Fruit fly (Drosophila melanogaster) whole organism, embryonic: ENCODE data around the gene CG33946.
A peak's percentile ranks its signal among the peaks of the same experiment; 100 is the strongest.

Source experiments
- CG10431 ChIP-seq: fragments of 200-800 bp; sonication (Bioruptor generic); optimal IDR thresholded peaks from 3 replicates; lab custom pipeline; 2018; ENCODE audit warnings: missing biosample characterization, mild to moderate bottlenecking, missing genetic modification characterization
- CG10959 ChIP-seq: fragments of 200-800 bp; sonication (Bioruptor generic); IDR thresholded peaks from 2 replicates; pipeline ENCODE4 v1.3.6; 2022; ENCODE audit warnings: missing biosample characterization, missing genetic modification characterization
- CG11093 ChIP-seq: fragments of 200-800 bp; sonication (Bioruptor generic); IDR thresholded peaks from 3 replicates; pipeline ENCODE4 v1.3.6; 2022; ENCODE audit warnings: missing biosample characterization, missing genetic modification characterization
- CG15073 ChIP-seq: fragments of 200-800 bp; sonication (Bioruptor generic); optimal IDR thresholded peaks from 2 replicates; lab custom pipeline; 2016; ENCODE audit warnings: missing biosample characterization, missing genetic modification characterization
- CG15479 ChIP-seq: fragments of 200-800 bp; sonication (Bioruptor generic); optimal IDR thresholded peaks from 3 replicates; lab custom pipeline; 2019; ENCODE audit warnings: missing biosample characterization, mild to moderate bottlenecking, missing genetic modification characterization, moderate library complexity
- CG17802 ChIP-seq: fragments of 200-800 bp; sonication (Bioruptor generic); optimal IDR thresholded peaks from 2 replicates; lab custom pipeline; 2018; ENCODE audit warnings: missing biosample characterization, mild to moderate bottlenecking, missing genetic modification characterization, moderate library complexity
- CG18619 ChIP-seq: fragments of 200-800 bp; sonication (Bioruptor generic); optimal IDR thresholded peaks from 3 replicates; lab custom pipeline; 2017; ENCODE audit warnings: missing biosample characterization, mild to moderate bottlenecking, missing genetic modification characterization
- CG18764 ChIP-seq: fragments of 200-800 bp; sonication (Bioruptor generic); optimal IDR thresholded peaks from 3 replicates; lab custom pipeline; 2016; ENCODE audit warnings: missing biosample characterization, missing genetic modification characterization
- CG2889 ChIP-seq: fragments of 200-800 bp; sonication (Bioruptor generic); IDR thresholded peaks from 3 replicates; pipeline ENCODE4 v1.3.6; 2022; ENCODE audit warnings: missing biosample characterization, missing genetic modification characterization
- CG4617 ChIP-seq: fragments of 200-800 bp; sonication (Bioruptor generic); optimal IDR thresholded peaks from 3 replicates; lab custom pipeline; 2016; ENCODE audit warnings: missing biosample characterization, missing genetic modification characterization, borderline replicate concordance
- CG6654 ChIP-seq: fragments of 200-800 bp; sonication (Bioruptor generic); optimal IDR thresholded peaks from 2 replicates; lab custom pipeline; 2017; ENCODE audit warnings: missing biosample characterization, mild to moderate bottlenecking, missing genetic modification characterization
- CG7556 ChIP-seq: fragments of 200-800 bp; sonication (Bioruptor generic); optimal IDR thresholded peaks from 2 replicates; lab custom pipeline; 2017; ENCODE audit warnings: missing biosample characterization, mild to moderate bottlenecking, missing genetic modification characterization
- CG7786 ChIP-seq: fragments of 200-800 bp; sonication (Bioruptor generic); optimal IDR thresholded peaks from 2 replicates; lab custom pipeline; 2016; ENCODE audit warnings: missing biosample characterization, missing genetic modification characterization
- Chrac-16 ChIP-seq: fragments of 200-800 bp; sonication (Bioruptor generic); optimal IDR thresholded peaks from 3 replicates; lab custom pipeline; 2016; ENCODE audit warnings: missing biosample characterization, missing genetic modification characterization
- Dbx ChIP-seq: fragments of 200-800 bp; sonication (Bioruptor generic); IDR thresholded peaks from 3 replicates; pipeline ENCODE4 v1.3.6; 2022; ENCODE audit warnings: missing biosample characterization, missing genetic modification characterization
- Dll ChIP-seq: fragments of 200-800 bp; sonication (Bioruptor generic); IDR thresholded peaks from 4 replicates; pipeline ENCODE4 v1.3.6; 2022; ENCODE audit warnings: missing biosample characterization, missing genetic modification characterization; ENCODE audit not compliant: partially characterized antibody
- Dref ChIP-seq: fragments of 200-800 bp; sonication (Bioruptor generic); IDR thresholded peaks from 2 replicates; pipeline ENCODE4 v1.3.6; 2022; ENCODE audit warnings: missing biosample characterization, missing genetic modification characterization
- Elba2 ChIP-seq: fragments of 200-800 bp; sonication (Bioruptor generic); optimal IDR thresholded peaks from 3 replicates; lab custom pipeline; 2016; ENCODE audit warnings: missing biosample characterization, missing genetic modification characterization
- Lpt ChIP-seq: fragments of >200 bp; optimal IDR thresholded peaks from 2 replicates; lab custom pipeline; 2018; ENCODE audit warnings: missing biosample characterization, missing genetic modification characterization
- Nf-YC ChIP-seq: fragments of 200-800 bp; optimal IDR thresholded peaks from 3 replicates; lab custom pipeline; 2019; ENCODE audit warnings: missing biosample characterization, mild to moderate bottlenecking, missing genetic modification characterization, moderate library complexity
- Ravus ChIP-seq: fragments of 200-800 bp; sonication (Bioruptor generic); IDR thresholded peaks from 2 replicates; pipeline ENCODE4 v1.3.6; 2022; ENCODE audit warnings: missing biosample characterization, missing genetic modification characterization
- Sox102F ChIP-seq: fragments of 200-800 bp; sonication (Bioruptor generic); optimal IDR thresholded peaks from 2 replicates; lab custom pipeline; 2018; ENCODE audit warnings: missing biosample characterization, mild to moderate bottlenecking, missing genetic modification characterization, moderate library complexity
- Spps ChIP-seq: fragments of 200-800 bp; sonication (Bioruptor generic); optimal IDR thresholded peaks from 2 replicates; lab custom pipeline; 2018; ENCODE audit warnings: missing biosample characterization, mild to moderate bottlenecking, missing genetic modification characterization
- ab ChIP-seq: fragments of 200-800 bp; sonication (Bioruptor generic); optimal IDR thresholded peaks from 2 replicates; lab custom pipeline; 2016; ENCODE audit warnings: missing biosample characterization, missing genetic modification characterization
- al ChIP-seq: fragments of 200-800 bp; sonication (Bioruptor generic); IDR thresholded peaks from 2 replicates; pipeline ENCODE4 v1.3.6; 2022; ENCODE audit warnings: missing biosample characterization, missing genetic modification characterization
- ash1 ChIP-seq: fragments of 200-800 bp; sonication (Bioruptor generic); optimal IDR thresholded peaks from 2 replicates; lab custom pipeline; 2018; ENCODE audit warnings: missing biosample characterization, mild to moderate bottlenecking, missing genetic modification characterization
- bigmax ChIP-seq: fragments of 200-800 bp; sonication (Bioruptor generic); optimal IDR thresholded peaks from 2 replicates; lab custom pipeline; 2018; ENCODE audit warnings: missing biosample characterization, mild to moderate bottlenecking, missing genetic modification characterization
- chif ChIP-seq, 2 experiments: fragments of 200-800 bp; sonication (Bioruptor generic); optimal IDR thresholded peaks; 3 replicates each; lab custom pipeline; 2016; ENCODE audit warnings: missing biosample characterization in 2 of 2, missing genetic modification characterization in 2 of 2
- ci ChIP-seq: fragments of 200-800 bp; sonication (Bioruptor generic); IDR thresholded peaks from 3 replicates; pipeline ENCODE4 v1.3.6; 2022; ENCODE audit warnings: missing biosample characterization, missing genetic modification characterization
- crc ChIP-seq: fragments of 200-800 bp; sonication (Bioruptor generic); optimal IDR thresholded peaks from 2 replicates; lab custom pipeline; 2016; ENCODE audit warnings: missing biosample characterization, missing genetic modification characterization
- dan ChIP-seq: fragments of 200-800 bp; sonication (Bioruptor generic); IDR thresholded peaks from 2 replicates; pipeline ENCODE4 v1.3.6; 2022; ENCODE audit warnings: missing biosample characterization, missing genetic modification characterization
- dmrt99B ChIP-seq: fragments of 200-800 bp; sonication (Bioruptor generic); optimal IDR thresholded peaks from 2 replicates; lab custom pipeline; 2018; ENCODE audit warnings: missing biosample characterization, mild to moderate bottlenecking, missing genetic modification characterization, moderate library complexity
- ems ChIP-seq: fragments of 200-800 bp; sonication (Bioruptor generic); optimal IDR thresholded peaks from 3 replicates; lab custom pipeline; 2016; ENCODE audit warnings: missing biosample characterization, missing genetic modification characterization
- fru ChIP-seq: fragments of >200 bp; optimal IDR thresholded peaks from 2 replicates; lab custom pipeline; 2017
- gro ChIP-seq: fragments of 200-800 bp; sonication (Bioruptor generic); optimal IDR thresholded peaks from 2 replicates; lab custom pipeline; 2016; ENCODE audit warnings: missing biosample characterization, missing genetic modification characterization
- hth ChIP-seq: fragments of >200 bp; optimal IDR thresholded peaks from 2 replicates; lab custom pipeline; 2017; ENCODE audit warnings: inconsistent platforms
- inv ChIP-seq: fragments of 200-800 bp; sonication (Bioruptor generic); IDR thresholded peaks from 2 replicates; pipeline ENCODE4 v1.3.6; 2022; ENCODE audit warnings: missing biosample characterization, missing genetic modification characterization; ENCODE audit not compliant: partially characterized antibody
- kay ChIP-seq: fragments of 200-800 bp; sonication (Bioruptor generic); optimal IDR thresholded peaks from 2 replicates; lab custom pipeline; 2016; ENCODE audit warnings: missing biosample characterization, missing genetic modification characterization
- kni ChIP-seq: fragments of 200-800 bp; sonication (Bioruptor generic); optimal IDR thresholded peaks from 3 replicates; lab custom pipeline; 2017; ENCODE audit warnings: mild to moderate bottlenecking, missing biosample characterization, missing genetic modification reagents, missing genetic modification characterization
- mld ChIP-seq: fragments of 200-800 bp; sonication (Bioruptor generic); IDR thresholded peaks from 3 replicates; pipeline ENCODE4 v1.3.6; 2022; ENCODE audit warnings: missing biosample characterization, missing genetic modification characterization; ENCODE audit not compliant: partially characterized antibody
- oc ChIP-seq: fragments of 200-800 bp; sonication (Bioruptor generic); optimal IDR thresholded peaks from 2 replicates; lab custom pipeline; 2018; ENCODE audit warnings: missing biosample characterization, mild to moderate bottlenecking, missing genetic modification characterization, moderate library complexity
- pros ChIP-seq: fragments of 200-800 bp; sonication (Bioruptor generic); optimal IDR thresholded peaks from 3 replicates; lab custom pipeline; 2019; ENCODE audit warnings: missing biosample characterization, mild to moderate bottlenecking, missing genetic modification characterization, moderate library complexity
- pum ChIP-seq: fragments of 200-800 bp; sonication (Bioruptor generic); optimal IDR thresholded peaks from 2 replicates; lab custom pipeline; 2016; ENCODE audit warnings: missing biosample characterization, missing genetic modification characterization
- pzg ChIP-seq: fragments of 200-800 bp; sonication (Bioruptor generic); optimal IDR thresholded peaks from 3 replicates; lab custom pipeline; 2018; ENCODE audit warnings: missing biosample characterization, mild to moderate bottlenecking, missing genetic modification characterization, moderate library complexity
- repo ChIP-seq: fragments of 200-800 bp; sonication (Bioruptor generic); optimal IDR thresholded peaks from 2 replicates; lab custom pipeline; 2016; ENCODE audit warnings: missing biosample characterization, missing genetic modification characterization
- rib ChIP-seq: fragments of 200-800 bp; sonication (Bioruptor generic); IDR thresholded peaks from 2 replicates; pipeline ENCODE4 v1.3.6; 2022; ENCODE audit warnings: missing biosample characterization, missing genetic modification characterization
- slbo ChIP-seq: fragments of 200-800 bp; sonication (Bioruptor generic); IDR thresholded peaks from 2 replicates; pipeline ENCODE4 v1.3.6; 2022; ENCODE audit warnings: missing biosample characterization, missing genetic modification characterization
- ssp ChIP-seq: fragments of 200-800 bp; sonication (Bioruptor generic); IDR thresholded peaks from 2 replicates; pipeline ENCODE4 v1.3.6; 2022; ENCODE audit warnings: missing biosample characterization, missing genetic modification characterization
- tup ChIP-seq: fragments of 200-800 bp; sonication (Bioruptor generic); optimal IDR thresholded peaks from 2 replicates; lab custom pipeline; 2016; ENCODE audit warnings: missing biosample characterization, mild to moderate bottlenecking, missing genetic modification characterization, moderate library complexity
- vfl ChIP-seq: fragments of 200-800 bp; sonication (Bioruptor generic); optimal IDR thresholded peaks from 2 replicates; lab custom pipeline; 2016; ENCODE audit warnings: missing biosample characterization, missing genetic modification characterization

CG33946 gene

dm6 chr3L:6256408-6257188 lies 36.2 kb downstream of the CG33946 start, which contains the start of gene Best2 (continued):
- peak; percentile 66 for TF ChIP-seq Ravus (GFP tag; lab: Robert Waterston, UW)
- TF ChIP-seq bigmax (GFP tag; lab: Kevin White, UChicago) = no peak
- peak; percentile 86 for TF ChIP-seq rib (GFP tag; lab: Robert Waterston, UW)
- peak; percentile 52 for TF ChIP-seq CG18764 (GFP tag; lab: Kevin White, UChicago)
- peak; percentile 43 to 75 for TF ChIP-seq chif (GFP tag; optimal IDR thresholded peaks at IDR 0.05; lab: Kevin White, UChicago)
- peak; percentile 76; the same call in 1 of the 3 replicates for TF ChIP-seq CG2889 (GFP tag; lab: Robert Waterston, UW)
- peak; percentile 48 for TF ChIP-seq CG6654 (GFP tag; lab: Kevin White, UChicago)
- TF ChIP-seq Dbx (GFP tag; lab: Robert Waterston, UW) = peak; percentile 94
- TF ChIP-seq inv (GFP tag; lab: Robert Waterston, UW) = no peak
- TF ChIP-seq hth (lab: Kevin White, UChicago) = no peak
- TF ChIP-seq vfl (GFP tag; lab: Kevin White, UChicago) = no peak
- TF ChIP-seq ems (GFP tag; lab: Kevin White, UChicago) = peak; percentile 75
- no peak for TF ChIP-seq Elba2 (GFP tag; lab: Kevin White, UChicago)
- no peak for TF ChIP-seq CG15479 (GFP tag; lab: Kevin White, UChicago)
- peak; percentile 88 for TF ChIP-seq CG11093 (GFP tag; lab: Robert Waterston, UW)
- TF ChIP-seq slbo (GFP tag; lab: Robert Waterston, UW) = peak; percentile 91
- TF ChIP-seq ab = no peak
- TF ChIP-seq CG10431 (GFP tag; lab: Kevin White, UChicago) = peak; percentile 66
- peak; percentile 35 for TF ChIP-seq CG4617
- TF ChIP-seq mld (GFP tag; lab: Robert Waterston, UW) = no peak
- peak; percentile 83 for TF ChIP-seq Chrac-16
- peak; percentile 76 for TF ChIP-seq Spps (tag; lab: Kevin White, UChicago)
- TF ChIP-seq CG7556 (GFP tag; lab: Kevin White, UChicago) = peak; percentile 92
- peak; percentile 73 for TF ChIP-seq pum (GFP tag; lab: Kevin White, UChicago)
- peak; percentile 96 for TF ChIP-seq dmrt99B (tag; lab: Kevin White, UChicago)
- TF ChIP-seq Nf-YC = peak; percentile 88
- TF ChIP-seq oc (tag; lab: Kevin White, UChicago) = peak; percentile 73
- TF ChIP-seq tup (GFP tag; lab: Kevin White, UChicago) = peak; percentile 36
- no peak for TF ChIP-seq ash1 (GFP tag; lab: Kevin White, UChicago)
- peak; percentile 81 for TF ChIP-seq Sox102F (GFP tag; lab: Kevin White, UChicago)
- no peak for TF ChIP-seq Lpt (GFP tag; lab: Kevin White, UChicago)
- no peak for TF ChIP-seq Dref (GFP tag; lab: Robert Waterston, UW)
- TF ChIP-seq CG10959 (GFP tag; lab: Robert Waterston, UW) = peak; percentile 41; the same call in 1 of the 2 replicates
- peak; percentile 79 for TF ChIP-seq kay
- TF ChIP-seq fru (lab: Kevin White, UChicago) = no peak
- no peak for TF ChIP-seq Dll (GFP tag; lab: Robert Waterston, UW)
- peak; percentile 75 for TF ChIP-seq pros (GFP tag; lab: Kevin White, UChicago)
- peak; percentile 84 for TF ChIP-seq ssp
- TF ChIP-seq dan (GFP tag; lab: Robert Waterston, UW) = peak; percentile 61; the same call in 1 of the 2 replicates
- peak; percentile 36 for TF ChIP-seq CG15073
- peak; percentile 49 for TF ChIP-seq gro (GFP tag; lab: Kevin White, UChicago)
- no peak for TF ChIP-seq repo (GFP tag; lab: Kevin White, UChicago)
- TF ChIP-seq crc (GFP tag; lab: Kevin White, UChicago) = peak; percentile 61
- TF ChIP-seq kni (GFP tag; lab: Kevin White, UChicago) = peak; percentile 71
- peak; percentile 78 for TF ChIP-seq CG18619 (GFP tag; lab: Kevin White, UChicago)
- peak; percentile 95 for TF ChIP-seq al
- TF ChIP-seq CG7786 (GFP tag; lab: Kevin White, UChicago) = peak; percentile 64
- TF ChIP-seq CG17802 = no peak
- TF ChIP-seq ci (GFP tag; lab: Robert Waterston, UW) = peak; percentile 93
- no peak for TF ChIP-seq pzg (GFP tag; lab: Kevin White, UChicago)
